Fruit fly (Drosophila melanogaster) Kc167 (cell line): Measurements from ENCODE around the gene tey.

Experiments
- Myc ChIP-seq: fragments of >200 bp; optimal IDR thresholded peaks from 2 replicates; lab custom pipeline; 2017; ENCODE audit warnings: missing external identifiers
- Sin3A ChIP-seq: fragments of >200 bp; optimal IDR thresholded peaks from 2 replicates; lab custom pipeline; 2018; ENCODE audit warnings: missing external identifiers
- h ChIP-seq: fragments of >200 bp; optimal IDR thresholded peaks from 3 replicates; lab custom pipeline; 2018; ENCODE audit warnings: missing external identifiers
- insv ChIP-seq: fragments of >200 bp; optimal IDR thresholded peaks from 3 replicates; lab custom pipeline; 2018; ENCODE audit warnings: missing external identifiers
- psq ChIP-seq: fragments of >200 bp; optimal IDR thresholded peaks from 2 replicates; lab custom pipeline; 2017; ENCODE audit warnings: missing external identifiers
- ttk ChIP-seq: sonication (Bioruptor generic); optimal IDR thresholded peaks from 2 replicates; lab custom pipeline; 2017; ENCODE audit warnings: missing external identifiers

Gene tey

dm6 chr3L:19650121-19650520, 13.8 kb downstream of the tey start:
- TF ChIP-seq ttk (lab: Kevin White, UChicago) (no peak), Sin3A (lab: Kevin White, UChicago) (no peak), h (lab: Kevin White, UChicago) (no peak), insv (lab: Kevin White, UChicago) (no peak), Myc (lab: Kevin White, UChicago) (no peak)

- no peak for TF ChIP-seq Sin3A (lab: Kevin White, UChicago)
- TF ChIP-seq h (lab: Kevin White, UChicago): no peak
- TF ChIP-seq insv (lab: Kevin White, UChicago): no peak
- no peak for TF ChIP-seq psq (lab: Kevin White, UChicago)
- TF ChIP-seq ttk (lab: Kevin White, UChicago): no peak
- TF ChIP-seq Myc (lab: Kevin White, UChicago): no peak
Observed at dm6 chr3L:19649374-19649948, 14.4 kb downstream of the tey start, which contains the start of gene Oat. Gene Oat, minus strand, starts transcription at chr3L:19649851.

- TF ChIP-seq h (lab: Kevin White, UChicago) (no peak), psq (lab: Kevin White, UChicago) (no peak), Myc (lab: Kevin White, UChicago) (no peak), insv (lab: Kevin White, UChicago) (no peak), ttk (lab: Kevin White, UChicago) (no peak), Sin3A (lab: Kevin White, UChicago) (no peak)
Observed at dm6 chr3L:19648648-19649047, 15.3 kb downstream of the tey start.

dm6 chr3L:19646292-19646691, 17.6 kb downstream of the tey start:
- TF ChIP-seq insv (lab: Kevin White, UChicago): no peak
- no peak for TF ChIP-seq ttk (lab: Kevin White, UChicago)
- no peak for TF ChIP-seq Sin3A (lab: Kevin White, UChicago)
- TF ChIP-seq Myc (lab: Kevin White, UChicago): no peak
- no peak for TF ChIP-seq psq (lab: Kevin White, UChicago)
- TF ChIP-seq h (lab: Kevin White, UChicago): no peak

- TF ChIP-seq h (lab: Kevin White, UChicago): no peak
- TF ChIP-seq ttk (lab: Kevin White, UChicago): no peak
- TF ChIP-seq insv (lab: Kevin White, UChicago): no peak
- no peak for TF ChIP-seq Myc (lab: Kevin White, UChicago)
- no peak for TF ChIP-seq psq (lab: Kevin White, UChicago)
- TF ChIP-seq Sin3A (lab: Kevin White, UChicago): no peak
Observed at dm6 chr3L:19642448-19643020, 21.4 kb downstream of the tey start, which contains the start of gene Rnf146. Gene Rnf146, minus strand, starts transcription at chr3L:19642816.

- TF ChIP-seq Myc (lab: Kevin White, UChicago): no peak
- TF ChIP-seq psq (lab: Kevin White, UChicago): no peak
Observed at dm6 chr3L:19636821-19637460, 27.0 kb downstream of the tey start.

dm6 chr3L:19635478-19635996, 28.4 kb downstream of the tey start, which contains the start of gene wnd:
Gene wnd, minus strand, starts transcription at chr3L:19635783.
- TF ChIP-seq Sin3A (lab: Kevin White, UChicago) (no peak), h (lab: Kevin White, UChicago) (no peak)

- TF ChIP-seq Myc (lab: Kevin White, UChicago) (no peak), psq (lab: Kevin White, UChicago) (no peak), h (lab: Kevin White, UChicago) (no peak)
Observed at dm6 chr3L:19634788-19635448, 29.0 kb downstream of the tey start.

- TF ChIP-seq h (lab: Kevin White, UChicago) (no peak), psq (lab: Kevin White, UChicago) (no peak), ttk (lab: Kevin White, UChicago) (no peak), Myc (lab: Kevin White, UChicago) (no peak), Sin3A (lab: Kevin White, UChicago) (no peak), insv (lab: Kevin White, UChicago) (no peak)
Observed at dm6 chr3L:19632766-19633632, 30.9 kb downstream of the tey start.

- no peak for TF ChIP-seq Myc (lab: Kevin White, UChicago)
- TF ChIP-seq insv (lab: Kevin White, UChicago): no peak
- no peak for TF ChIP-seq Sin3A (lab: Kevin White, UChicago)
- TF ChIP-seq h (lab: Kevin White, UChicago): no peak
- no peak for TF ChIP-seq psq (lab: Kevin White, UChicago)
Observed at dm6 chr3L:19631867-19632266, 32.0 kb downstream of the tey start.
